Fruit fly (Drosophila melanogaster): ENCODE measurements around the gene Dhfr.

Dhfr gene

DNA sequence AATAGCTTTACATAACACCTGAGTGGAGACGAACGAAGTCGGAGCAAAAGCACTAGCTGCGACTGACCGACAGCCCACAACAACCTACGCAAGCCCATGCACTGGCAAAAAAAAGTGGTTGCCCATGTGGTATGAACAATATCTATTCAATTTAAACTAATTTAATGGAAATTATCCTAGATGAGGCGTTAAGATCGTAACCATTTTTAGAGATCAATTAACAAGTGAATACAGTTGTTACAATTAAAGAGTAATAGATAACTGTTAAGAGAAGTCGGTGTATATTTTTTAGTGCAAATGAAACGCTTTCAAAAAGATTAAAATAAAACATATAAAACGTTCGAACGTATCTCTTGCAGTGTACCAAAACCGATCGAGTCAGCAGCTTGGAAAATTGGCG lies 15.2 kb downstream of the Dhfr start (continued):
- TF ChIP-seq CG31365 (tag; optimal IDR thresholded peaks at IDR 0.05) (no peak), Hr78 (GFP tag; optimal IDR thresholded peaks at IDR 0.05) (peak in 1 of 2 experiments; percentile 29), CG17385 (GFP tag; optimal IDR thresholded peaks at IDR 0.05) (peak; percentile 58), CoRest (tag; optimal IDR thresholded peaks at IDR 0.05) (peak; percentile 62), CG7928 (GFP tag; optimal IDR thresholded peaks at IDR 0.05) (no peak), sisA (GFP tag; IDR thresholded peaks at IDR 0.05) (peak; percentile 36), CG9609 (GFP tag; optimal IDR thresholded peaks at IDR 0.05) (no peak), sob (GFP tag; IDR thresholded peaks at IDR 0.05) (no peak), kah (GFP tag; optimal IDR thresholded peaks at IDR 0.05) (peak; percentile 33), Awh (GFP tag; IDR thresholded peaks at IDR 0.05) (no peak), CG12104 (GFP tag; optimal IDR thresholded peaks at IDR 0.05) (peak; percentile 11), otp (GFP tag; IDR thresholded peaks at IDR 0.05) (0 out of 3 replicates have a peak, but pooled peaks have one; percentile 22), Six4 (GFP tag; optimal IDR thresholded peaks at IDR 0.05) (no peak), run (tag; optimal IDR thresholded peaks at IDR 0.05) (peak; percentile 27), Rx (GFP tag; IDR thresholded peaks at IDR 0.05) (0 out of 2 replicates have a peak, but pooled peaks have one; percentile 36), CG9437 (GFP tag; optimal IDR thresholded peaks at IDR 0.05) (peak; percentile 47), CG18764 (GFP tag; optimal IDR thresholded peaks at IDR 0.05) (no peak), CG10267 (tag; optimal IDR thresholded peaks at IDR 0.05) (peak; percentile 47), lola (GFP tag; optimal IDR thresholded peaks at IDR 0.05) (peak in 1 of 3 experiments; percentile 43), rib (GFP tag; IDR thresholded peaks at IDR 0.05) (no peak), Sox102F (GFP tag; optimal IDR thresholded peaks at IDR 0.05) (peak; percentile 79), CG2202 (tag; optimal IDR thresholded peaks at IDR 0.05) (no peak), pnt (GFP tag; optimal IDR thresholded peaks at IDR 0.05) (peak; percentile 3), Med (GFP tag) (peak; percentile 77), Usf (GFP tag; optimal IDR thresholded peaks at IDR 0.05) (no peak), h (optimal IDR thresholded peaks at IDR 0.05) (no peak), stc (GFP tag; IDR thresholded peaks at IDR 0.05) (0 out of 2 replicates have a peak, but pooled peaks have one; percentile 31), CG18262 (tag; optimal IDR thresholded peaks at IDR 0.05) (peak; percentile 71), nerfin-1 (tag; optimal IDR thresholded peaks at IDR 0.05) (peak; percentile 65), D19A (tag; optimal IDR thresholded peaks at IDR 0.05) (peak; percentile 59), CG6689 (GFP tag; IDR thresholded peaks at IDR 0.05) (peak; percentile 68), CG7987 (GFP tag; optimal IDR thresholded peaks at IDR 0.05) (no peak), slou (GFP tag; optimal IDR thresholded peaks at IDR 0.05) (no peak), gcm (GFP tag; optimal IDR thresholded peaks at IDR 0.05) (peak; percentile 58), odd (GFP tag; optimal IDR thresholded peaks at IDR 0.05) (peak; percentile 39), onecut (GFP tag; IDR thresholded peaks at IDR 0.05) (0 out of 2 replicates have a peak, but pooled peaks have one; percentile 21), ac (GFP tag; optimal IDR thresholded peaks at IDR 0.05) (no peak), pb (GFP tag; optimal IDR thresholded peaks at IDR 0.05) (no peak), tgo (GFP tag; IDR thresholded peaks at IDR 0.05) (peak; percentile 55; the same call in 2 of the 3 replicates), pan (optimal IDR thresholded peaks at IDR 0.05) (no peak), pan (GFP tag; optimal IDR thresholded peaks at IDR 0.05 in 1 of 2, IDR thresholded peaks at IDR 0.05 in 1 of 2) (peak in 1 of 2 experiments; percentile 6), nerfin-2 (GFP tag; IDR thresholded peaks at IDR 0.05; ENCODE audit: partially characterized antibody) (no peak), CG5180 (GFP tag; optimal IDR thresholded peaks at IDR 0.05) (peak; percentile 59), danr (GFP tag; IDR thresholded peaks at IDR 0.05) (no peak), Vsx1 (GFP tag; optimal IDR thresholded peaks at IDR 0.05) (no peak), GATAe (GFP tag; conservative IDR thresholded peaks at IDR 0.05) (no peak), Dref (GFP tag; IDR thresholded peaks at IDR 0.05) (no peak), CG1233 (GFP tag; optimal IDR thresholded peaks at IDR 0.05) (no peak), CG17328 (GFP tag; IDR thresholded peaks at IDR 0.05) (peak; percentile 46), klu (GFP tag; IDR thresholded peaks at IDR 0.05) (no peak), caup (GFP tag; optimal IDR thresholded peaks at IDR 0.05; ENCODE audit: severe bottlenecking) (no peak)
